Fruit fly (Drosophila melanogaster) S2 (cell line): ENCODE results near the gene hiro.

Experiments used
- CG8478 ChIP-seq: fragments of >200 bp; optimal IDR thresholded peaks from 2 replicates; lab custom pipeline; 2018
- CTCF ChIP-seq, 2 experiments: fragments of >200 bp; optimal IDR thresholded peaks; 2 replicates each; lab custom pipeline; 2018

dm6 chr3L:726486-727180 lies 38.9 kb upstream of the hiro start:
- TF ChIP-seq CTCF (optimal IDR thresholded peaks at IDR 0.05; lab: Kevin White, UChicago) (no peak), CG8478 (lab: Kevin White, UChicago) (no peak)
